Worm (Caenorhabditis elegans) whole organism, midembryonic: Measurements from ENCODE around the gene ubc-17.

Source experiments
- T22C8.4 ChIP-seq: fragments of 200-800 bp; sonication (Bioruptor generic); IDR thresholded peaks from 2 replicates; pipeline ENCODE4 v1.3.6; 2022; ENCODE audit warnings: missing genetic modification characterization, missing compliant biosample characterization
- cog-1 ChIP-seq: sonication (generic microtip); optimal IDR thresholded peaks from 2 replicates; lab custom pipeline; 2016; ENCODE audit warnings: missing genetic modification characterization, missing compliant biosample characterization
- flt-1 ChIP-seq: fragments of 200-800 bp; sonication (Bioruptor generic); IDR thresholded peaks from 2 replicates; pipeline ENCODE4 v1.3.6; 2022; ENCODE audit warnings: missing genetic modification characterization, missing compliant biosample characterization
- klf-2 ChIP-seq: fragments of 200-800 bp; sonication (Bioruptor generic); conservative IDR thresholded peaks from 2 replicates; pipeline ENCODE4 v1.3.6; 2022; ENCODE audit warnings: missing genetic modification reagents, missing genetic modification characterization, missing compliant biosample characterization
- med-1 ChIP-seq: sonication (generic microtip); optimal IDR thresholded peaks from 2 replicates; lab custom pipeline; 2017; ENCODE audit warnings: missing genetic modification characterization, mild to moderate bottlenecking, missing compliant biosample characterization, antibody characterized with exemption, missing genetic modification reagents; ENCODE audit not compliant: insufficient read depth
- ref-1 ChIP-seq: fragments of 200-800 bp; sonication (Bioruptor generic); conservative IDR thresholded peaks from 2 replicates; pipeline ENCODE4 v1.3.6; 2022; ENCODE audit warnings: missing genetic modification reagents, missing genetic modification characterization, missing compliant biosample characterization
- tab-1 ChIP-seq: fragments of 200-800 bp; sonication (Bioruptor generic); IDR thresholded peaks from 2 replicates; pipeline ENCODE4 v1.3.6; 2022; ENCODE audit warnings: missing genetic modification characterization, missing compliant biosample characterization
- ztf-23 ChIP-seq: fragments of 200-800 bp; sonication (Bioruptor generic); IDR thresholded peaks from 2 replicates; pipeline ENCODE4 v1.3.6; 2022; ENCODE audit warnings: missing genetic modification reagents, missing genetic modification characterization, missing compliant biosample characterization
- ztf-29 ChIP-seq: fragments of 200-800 bp; sonication (Bioruptor generic); IDR thresholded peaks from 2 replicates; pipeline ENCODE4 v1.3.6; 2022; ENCODE audit warnings: missing genetic modification reagents, missing genetic modification characterization, missing compliant biosample characterization

The ubc-17 gene

ce11 chrX:7096349-7096748 lies 46.0 kb downstream of the ubc-17 start, which contains the start of gene C36B7.5:
Gene C36B7.5 (minus strand): TSS chrX:7096449.
- TF ChIP-seq med-1 (GFP tag; lab: Kevin White, UChicago) (no peak), klf-2 (no peak), cog-1 (no peak), flt-1 (no peak), ztf-29 (GFP tag; lab: Robert Waterston, UW) (no peak), tab-1 (GFP tag; lab: Robert Waterston, UW) (no peak), ref-1 (GFP tag; lab: Robert Waterston, UW) (no peak), ztf-23 (GFP tag; lab: Robert Waterston, UW) (no peak), T22C8.4 (no peak)

DNA sequence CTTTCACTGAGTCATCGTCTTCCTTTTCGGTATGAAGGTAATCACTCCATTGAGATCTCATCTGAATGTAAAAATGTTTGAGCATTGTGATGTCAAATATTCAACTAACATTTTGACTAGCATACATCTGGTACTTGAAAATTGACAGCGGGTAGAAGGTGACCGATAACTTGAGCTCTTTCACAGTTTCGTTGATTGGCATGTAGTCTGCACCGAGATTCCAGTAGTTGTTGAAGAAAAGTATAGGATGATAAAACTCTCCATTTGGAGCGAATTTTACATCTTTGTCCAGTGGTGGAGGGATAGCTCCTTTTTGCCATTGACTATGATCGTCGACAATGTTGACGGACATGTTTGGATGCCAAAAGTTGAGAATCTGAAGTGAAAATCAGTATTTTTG lies 48.7 kb downstream of the ubc-17 start:
- TF ChIP-seq tab-1 (GFP tag; lab: Robert Waterston, UW), result no peak
- no peak for TF ChIP-seq T22C8.4
- TF ChIP-seq ztf-29 (GFP tag; lab: Robert Waterston, UW), result no peak
- TF ChIP-seq med-1 (GFP tag; lab: Kevin White, UChicago), result no peak
- no peak for TF ChIP-seq klf-2
- no peak for TF ChIP-seq cog-1
- no peak for TF ChIP-seq ref-1 (GFP tag; lab: Robert Waterston, UW)
- TF ChIP-seq flt-1, result no peak
- TF ChIP-seq ztf-23 (GFP tag; lab: Robert Waterston, UW), result no peak

DNA sequence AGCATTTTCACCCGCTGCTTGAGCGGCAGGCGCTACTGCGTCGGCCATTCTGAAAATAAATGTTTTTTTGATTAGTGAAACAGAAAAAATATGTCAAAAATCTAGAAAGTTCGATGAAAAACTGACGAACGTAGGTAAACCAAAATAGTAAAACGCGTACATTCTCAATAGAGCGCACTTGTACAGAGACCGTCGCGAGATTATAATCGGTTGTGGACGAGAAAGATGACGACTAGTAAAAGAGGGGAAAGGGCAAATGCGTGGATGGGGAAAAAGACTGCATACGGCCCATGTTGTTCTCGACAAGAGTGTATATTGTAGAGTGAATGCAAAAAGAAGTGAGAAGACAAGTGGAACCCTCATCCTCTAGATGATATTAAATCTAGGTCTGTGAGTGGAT lies 49.9 kb downstream of the ubc-17 start, which contains the start of gene C36B7.6:
Gene C36B7.6, minus strand, starts transcription at position 49 of the 400 bp plus-strand sequence.
- no peak for TF ChIP-seq klf-2
- TF ChIP-seq tab-1 (GFP tag; lab: Robert Waterston, UW), result no peak
- no peak for TF ChIP-seq ztf-23 (GFP tag; lab: Robert Waterston, UW)
- no peak for TF ChIP-seq cog-1
- TF ChIP-seq flt-1, result no peak
- TF ChIP-seq ztf-29 (GFP tag; lab: Robert Waterston, UW), result no peak
- no peak for TF ChIP-seq med-1 (GFP tag; lab: Kevin White, UChicago)
- no peak for TF ChIP-seq ref-1 (GFP tag; lab: Robert Waterston, UW)
- TF ChIP-seq T22C8.4, result no peak

ce11 chrX:7101477-7101876 lies 51.1 kb downstream of the ubc-17 start, which contains the start of gene C36B7.3:
Gene C36B7.3 (plus strand): TSS chrX:7101777.
- TF ChIP-seq tab-1 (GFP tag; lab: Robert Waterston, UW) (no peak), ztf-23 (GFP tag; lab: Robert Waterston, UW) (no peak), ref-1 (GFP tag; lab: Robert Waterston, UW) (no peak), klf-2 (no peak), med-1 (GFP tag; lab: Kevin White, UChicago) (no peak), flt-1 (no peak), ztf-29 (GFP tag; lab: Robert Waterston, UW) (no peak), cog-1 (no peak), T22C8.4 (no peak)
